Worm (Caenorhabditis elegans): ENCODE results near the gene nhr-114.

Gene nhr-114

DNA sequence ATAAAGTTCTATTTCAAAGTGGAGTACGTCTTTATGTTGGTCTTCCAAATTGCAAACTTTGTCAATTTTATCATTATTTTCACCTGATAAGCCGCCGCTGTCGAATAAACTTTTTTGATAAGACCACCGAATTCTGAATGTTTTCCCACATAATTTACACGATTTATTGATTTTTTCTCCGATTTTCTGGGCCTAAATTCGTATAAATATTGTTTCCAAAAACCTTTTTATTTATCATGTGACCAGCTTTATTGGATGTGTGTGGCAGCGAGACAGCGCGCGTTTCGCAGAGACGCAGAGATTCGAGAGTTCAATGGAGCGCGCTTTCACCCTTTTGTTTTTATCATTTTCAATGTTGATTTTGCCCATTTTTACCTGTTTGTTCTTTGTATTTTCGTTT lies 44.0 kb upstream of the nhr-114 start (continued):
- TF ChIP-seq pha-4 (GFP tag; IDR thresholded peaks at IDR 0.05) (peak; percentile 27; the same call in 1 of the 2 replicates), pha-4 (tag; optimal IDR thresholded peaks at IDR 0.05) (peak; percentile 29), aly-2 (tag; optimal IDR thresholded peaks at IDR 0.05) (no peak), nhr-77 (tag; optimal IDR thresholded peaks at IDR 0.05) (peak; percentile 59), daf-8 (GFP tag; IDR thresholded peaks at IDR 0.05) (no peak), Y105C5A.15 (GFP tag; IDR thresholded peaks at IDR 0.05) (no peak), zfp-2 (tag; optimal IDR thresholded peaks at IDR 0.05) (no peak), dmd-8 (GFP tag; IDR thresholded peaks at IDR 0.05) (no peak), mes-2 (tag; optimal IDR thresholded peaks at IDR 0.05; ENCODE audit: poor library complexity, severe bottlenecking) (peak; percentile 52), lsy-2 (tag; optimal IDR thresholded peaks at IDR 0.05) (peak in 1 of 2 experiments; percentile 87), lin-38 (GFP tag; IDR thresholded peaks at IDR 0.05) (peak; percentile 94), spr-1 (tag; optimal IDR thresholded peaks at IDR 0.05) (no peak), nhr-10 (tag; optimal IDR thresholded peaks at IDR 0.05) (no peak), zag-1 (tag; optimal IDR thresholded peaks at IDR 0.05) (no peak), mdl-1 (tag; optimal IDR thresholded peaks at IDR 0.05) (peak in 1 of 2 experiments; percentile 51), dpl-1 (GFP tag; optimal IDR thresholded peaks at IDR 0.05) (peak; percentile 68), daf-12 (tag; optimal IDR thresholded peaks at IDR 0.05) (no peak), ceh-20 (GFP tag; IDR thresholded peaks at IDR 0.05) (0 out of 2 replicates have a peak, but pooled peaks have one; percentile 43), dmd-9 (GFP tag; IDR thresholded peaks at IDR 0.05) (no peak), ctbp-1 (GFP tag; IDR thresholded peaks at IDR 0.05) (0 out of 2 replicates have a peak, but pooled peaks have one; percentile 20), daf-19 (GFP tag; conservative IDR thresholded peaks at IDR 0.05) (no peak), snpc-4 (tag; optimal IDR thresholded peaks at IDR 0.05) (no peak), ceh-82 (tag; optimal IDR thresholded peaks at IDR 0.05) (no peak), ceh-62 (tag; optimal IDR thresholded peaks at IDR 0.05) (no peak), Y75B8A.6 (GFP tag; IDR thresholded peaks at IDR 0.05) (no peak), mep-1 (tag; optimal IDR thresholded peaks at IDR 0.05) (peak; percentile 82), lin-29 (GFP tag; IDR thresholded peaks at IDR 0.05) (no peak), nhr-237 (tag; optimal IDR thresholded peaks at IDR 0.05) (no peak), nhr-25 (tag; optimal IDR thresholded peaks at IDR 0.05; ENCODE audit: borderline replicate concordance, insufficient read depth) (no peak), skn-1 (tag; optimal IDR thresholded peaks at IDR 0.05) (no peak), arid-1 (GFP tag; conservative IDR thresholded peaks at IDR 0.05) (no peak), lin-1 (GFP tag; IDR thresholded peaks at IDR 0.05) (no peak), nhr-6 (tag; optimal IDR thresholded peaks at IDR 0.05) (no peak), duxl-1 (tag; optimal IDR thresholded peaks at IDR 0.05; ENCODE audit: poor library complexity) (peak; percentile 65), vab-7 (GFP tag; IDR thresholded peaks at IDR 0.05) (no peak), hlh-30 (tag; optimal IDR thresholded peaks at IDR 0.05; ENCODE audit: insufficient read depth) (peak; percentile 99), pqm-1 (tag; optimal IDR thresholded peaks at IDR 0.05) (peak; percentile 81), zip-2 (tag; optimal IDR thresholded peaks at IDR 0.05) (peak; percentile 21), ceh-28 (tag; optimal IDR thresholded peaks at IDR 0.05) (peak; percentile 18), D1046.2 (GFP tag; IDR thresholded peaks at IDR 0.05) (no peak), tra-1 (GFP tag; IDR thresholded peaks at IDR 0.05) (0 out of 2 replicates have a peak, but pooled peaks have one; percentile 44), rbr-2 (tag; optimal IDR thresholded peaks at IDR 0.05) (peak; percentile 75), R02D3.7 (tag; optimal IDR thresholded peaks at IDR 0.05) (no peak), hmg-1.1 (GFP tag; IDR thresholded peaks at IDR 0.05) (peak; percentile 69), F10B5.3 (tag; optimal IDR thresholded peaks at IDR 0.05) (no peak), F44E2.7 (GFP tag; IDR thresholded peaks at IDR 0.05) (no peak), T20F7.1 (GFP tag; optimal IDR thresholded peaks at IDR 0.05) (no peak), nhr-41 (GFP tag; IDR thresholded peaks at IDR 0.05) (no peak), sdz-12 (GFP tag; optimal IDR thresholded peaks at IDR 0.05) (no peak), mxl-2 (GFP tag; conservative IDR thresholded peaks at IDR 0.05) (no peak), F26F4.8 (GFP tag; conservative IDR thresholded peaks at IDR 0.05) (no peak), ceh-44 (GFP tag; IDR thresholded peaks at IDR 0.05) (no peak)
